Worm (Caenorhabditis elegans) whole organism, L3 larva: Measurements from ENCODE around the gene clec-143.

ENCODE experiments used
- R02D3.7 ChIP-seq: fragments of 150-350 bp; optimal IDR thresholded peaks from 2 replicates; lab custom pipeline; 2014; ENCODE audit warnings: missing biosample characterization, missing genetic modification characterization
- ZK546.5 ChIP-seq: sonication (generic microtip); optimal IDR thresholded peaks from 2 replicates; lab custom pipeline; 2017; ENCODE audit warnings: missing biosample characterization, missing genetic modification characterization
- aly-2 ChIP-seq: fragments of 150-350 bp; optimal IDR thresholded peaks from 2 replicates; lab custom pipeline; 2014; ENCODE audit warnings: missing biosample characterization, missing genetic modification characterization
- ama-1 ChIP-seq: fragments of 150-350 bp; optimal IDR thresholded peaks from 2 replicates; lab custom pipeline; 2018
- ceh-16 ChIP-seq: sonication (generic microtip); optimal IDR thresholded peaks from 2 replicates; lab custom pipeline; 2017; ENCODE audit warnings: missing biosample characterization, missing genetic modification characterization
- ceh-28 ChIP-seq: fragments of 150-350 bp; optimal IDR thresholded peaks from 2 replicates; lab custom pipeline; 2014; ENCODE audit warnings: missing biosample characterization, missing genetic modification reagents, missing genetic modification characterization
- ceh-82 ChIP-seq: fragments of 150-350 bp; optimal IDR thresholded peaks from 2 replicates; lab custom pipeline; 2014; ENCODE audit warnings: missing biosample characterization, missing genetic modification characterization
- ceh-9 ChIP-seq: sonication (generic microtip); optimal IDR thresholded peaks from 2 replicates; lab custom pipeline; 2018; ENCODE audit warnings: missing biosample characterization, missing genetic modification characterization
- daf-12 ChIP-seq: fragments of 150-350 bp; optimal IDR thresholded peaks from 2 replicates; lab custom pipeline; 2014; ENCODE audit warnings: missing biosample characterization, missing genetic modification reagents, missing genetic modification characterization
- egl-27 ChIP-seq: sonication (generic microtip); optimal IDR thresholded peaks from 4 replicates; lab custom pipeline; 2017; ENCODE audit warnings: missing biosample characterization, missing genetic modification reagents, missing genetic modification characterization
- egl-5 ChIP-seq: fragments of 150-350 bp; optimal IDR thresholded peaks from 2 replicates; lab custom pipeline; 2017; ENCODE audit warnings: missing biosample characterization, missing genetic modification reagents, missing genetic modification characterization, inconsistent platforms
- elt-1 ChIP-seq: fragments of 150-350 bp; optimal IDR thresholded peaks from 2 replicates; lab custom pipeline; 2014; ENCODE audit warnings: missing biosample characterization, missing genetic modification characterization
- elt-2 ChIP-seq: sonication (generic microtip); optimal IDR thresholded peaks from 2 replicates; lab custom pipeline; 2016; ENCODE audit warnings: missing genetic modification reagents, mild to moderate bottlenecking, missing genetic modification characterization, missing compliant biosample characterization
- elt-3 ChIP-seq, 3 experiments: fragments of 150-350 bp in 1 of 3; sonication (generic microtip) in 2 of 3; optimal IDR thresholded peaks; 2 replicates in 2 of 3; 4 replicates in 1 of 3; lab custom pipeline; 2014 to 2017; ENCODE audit warnings: missing biosample characterization in 3 of 3, missing genetic modification characterization in 3 of 3
- eor-1 ChIP-seq, 2 experiments: fragments of 150-350 bp; optimal IDR thresholded peaks; 2 replicates each; lab custom pipeline; 2014 to 2018; ENCODE audit warnings: missing biosample characterization in 2 of 2, missing genetic modification characterization in 2 of 2
- fkh-10 ChIP-seq: sonication (generic microtip); optimal IDR thresholded peaks from 2 replicates; lab custom pipeline; 2017; ENCODE audit warnings: missing biosample characterization, missing genetic modification reagents, missing genetic modification characterization
- fkh-2 ChIP-seq: fragments of 150-350 bp; optimal IDR thresholded peaks from 2 replicates; lab custom pipeline; 2014; ENCODE audit warnings: missing biosample characterization, missing genetic modification reagents, missing genetic modification characterization
- fos-1 ChIP-seq: fragments of 150-350 bp; optimal IDR thresholded peaks from 2 replicates; lab custom pipeline; 2014; ENCODE audit warnings: missing biosample characterization, missing genetic modification characterization
- hmg-11 ChIP-seq: sonication (generic microtip); optimal IDR thresholded peaks from 2 replicates; lab custom pipeline; 2016; ENCODE audit warnings: missing genetic modification characterization, missing compliant biosample characterization
- jun-1 ChIP-seq: fragments of 150-350 bp; optimal IDR thresholded peaks from 2 replicates; lab custom pipeline; 2014; ENCODE audit warnings: missing biosample characterization, missing genetic modification reagents, missing genetic modification characterization
- lin-15B ChIP-seq: fragments of 150-350 bp; optimal IDR thresholded peaks from 2 replicates; lab custom pipeline; 2014; ENCODE audit warnings: missing biosample characterization, missing genetic modification characterization
- lin-39 ChIP-seq: fragments of 150-350 bp; optimal IDR thresholded peaks from 2 replicates; lab custom pipeline; 2018; ENCODE audit warnings: missing biosample characterization, missing genetic modification reagents, missing genetic modification characterization
- lsy-12 ChIP-seq: sonication (generic microtip); optimal IDR thresholded peaks from 2 replicates; lab custom pipeline; 2016; ENCODE audit warnings: mild to moderate bottlenecking, missing genetic modification characterization, missing compliant biosample characterization
- mdl-1 ChIP-seq: fragments of 150-350 bp; optimal IDR thresholded peaks from 2 replicates; lab custom pipeline; 2014; ENCODE audit warnings: missing biosample characterization, missing genetic modification characterization
- mml-1 ChIP-seq: fragments of 150-350 bp; sonication (generic microtip); optimal IDR thresholded peaks from 3 replicates; lab custom pipeline; 2014; ENCODE audit warnings: missing biosample characterization, missing genetic modification characterization
- nfya-1 ChIP-seq: sonication (generic microtip); optimal IDR thresholded peaks from 2 replicates; lab custom pipeline; 2017; ENCODE audit warnings: missing genetic modification characterization, mild to moderate bottlenecking, missing compliant biosample characterization, antibody characterized with exemption, moderate library complexity; ENCODE audit not compliant: insufficient read depth
- nhr-11 ChIP-seq: fragments of 150-350 bp; optimal IDR thresholded peaks from 2 replicates; lab custom pipeline; 2014; ENCODE audit warnings: missing biosample characterization, missing genetic modification characterization
- nhr-12 ChIP-seq: fragments of 150-350 bp; optimal IDR thresholded peaks from 2 replicates; lab custom pipeline; 2014; ENCODE audit warnings: missing biosample characterization, missing genetic modification characterization
- nhr-23 ChIP-seq: fragments of 150-350 bp; optimal IDR thresholded peaks from 2 replicates; lab custom pipeline; 2014; ENCODE audit warnings: missing biosample characterization, missing genetic modification reagents, missing genetic modification characterization
- nhr-237 ChIP-seq: fragments of 150-350 bp; optimal IDR thresholded peaks from 2 replicates; lab custom pipeline; 2014; ENCODE audit warnings: missing biosample characterization, missing genetic modification characterization
- nhr-25 ChIP-seq: sonication (generic microtip); optimal IDR thresholded peaks from 2 replicates; lab custom pipeline; 2017; ENCODE audit warnings: missing biosample characterization, missing genetic modification characterization
- nhr-28 ChIP-seq: fragments of 150-350 bp; optimal IDR thresholded peaks from 2 replicates; lab custom pipeline; 2014; ENCODE audit warnings: missing biosample characterization, missing genetic modification characterization
- nhr-43 ChIP-seq: sonication (generic microtip); optimal IDR thresholded peaks from 2 replicates; lab custom pipeline; 2016; ENCODE audit warnings: mild to moderate bottlenecking, missing genetic modification characterization, missing compliant biosample characterization; ENCODE audit not compliant: poor library complexity, severe bottlenecking
- nhr-67 ChIP-seq: fragments of 150-350 bp; optimal IDR thresholded peaks from 2 replicates; lab custom pipeline; 2014; ENCODE audit warnings: missing biosample characterization, missing genetic modification characterization
- nhr-76 ChIP-seq: fragments of 150-350 bp; sonication (generic microtip); optimal IDR thresholded peaks from 5 replicates; lab custom pipeline; 2014; ENCODE audit warnings: missing biosample characterization, missing genetic modification characterization
- nhr-77 ChIP-seq: fragments of 150-350 bp; optimal IDR thresholded peaks from 2 replicates; lab custom pipeline; 2014; ENCODE audit warnings: missing biosample characterization, missing genetic modification characterization
- pha-4 ChIP-seq: fragments of 150-350 bp; optimal IDR thresholded peaks from 2 replicates; lab custom pipeline; 2014; ENCODE audit warnings: missing biosample characterization, missing genetic modification reagents, missing genetic modification characterization
- pqm-1 ChIP-seq: fragments of 150-350 bp; optimal IDR thresholded peaks from 2 replicates; lab custom pipeline; 2017; ENCODE audit warnings: missing biosample characterization, missing genetic modification characterization, inconsistent platforms
- sea-2 ChIP-seq: fragments of 150-350 bp; sonication (generic microtip); optimal IDR thresholded peaks from 4 replicates; lab custom pipeline; 2014; ENCODE audit warnings: missing biosample characterization, missing genetic modification reagents, missing genetic modification characterization
- skn-1 ChIP-seq: fragments of 150-350 bp; optimal IDR thresholded peaks from 2 replicates; lab custom pipeline; 2014; ENCODE audit warnings: missing biosample characterization, missing genetic modification characterization
- snpc-4 ChIP-seq: fragments of 150-350 bp; optimal IDR thresholded peaks from 2 replicates; lab custom pipeline; 2014; ENCODE audit warnings: missing biosample characterization, missing genetic modification characterization
- tbx-2 ChIP-seq: sonication (generic microtip); optimal IDR thresholded peaks from 2 replicates; lab custom pipeline; 2016; ENCODE audit warnings: mild to moderate bottlenecking, missing genetic modification characterization, missing compliant biosample characterization
- unc-39 ChIP-seq: sonication (generic microtip); optimal IDR thresholded peaks from 4 replicates; lab custom pipeline; 2017; ENCODE audit warnings: missing biosample characterization, missing genetic modification characterization
- unc-62 ChIP-seq: fragments of 150-350 bp; sonication (generic microtip); optimal IDR thresholded peaks from 4 replicates; lab custom pipeline; 2014; ENCODE audit warnings: missing biosample characterization, missing genetic modification reagents, missing genetic modification characterization
- zag-1 ChIP-seq: fragments of 150-350 bp; optimal IDR thresholded peaks from 2 replicates; lab custom pipeline; 2014; ENCODE audit warnings: missing biosample characterization, missing genetic modification characterization
- ztf-11 ChIP-seq: fragments of 150-350 bp; optimal IDR thresholded peaks from 2 replicates; lab custom pipeline; 2014; ENCODE audit warnings: missing biosample characterization, missing genetic modification characterization
- ztf-4 ChIP-seq: fragments of 150-350 bp; optimal IDR thresholded peaks from 2 replicates; lab custom pipeline; 2014; ENCODE audit warnings: missing biosample characterization, missing genetic modification characterization

The clec-143 gene

ce11 chrII:10504729-10505128 is 34.6 kb upstream of the clec-143 start (continued):
- TF ChIP-seq nhr-43: no peak
- TF ChIP-seq mml-1 (tag; lab: Kevin White, UChicago): no peak
- no peak for TF ChIP-seq mdl-1 (tag; lab: Kevin White, UChicago)
- TF ChIP-seq lin-39 (tag; lab: Kevin White, UChicago): peak; percentile 20
- TF ChIP-seq snpc-4: no peak
- no peak for TF ChIP-seq tbx-2
- TF ChIP-seq nhr-28 (tag; lab: Kevin White, UChicago): no peak
- TF ChIP-seq elt-3 (tag; optimal IDR thresholded peaks at IDR 0.05; lab: Kevin White, UChicago): no peak
- TF ChIP-seq nhr-76 (tag; lab: Kevin White, UChicago): no peak
- no peak for TF ChIP-seq nhr-237
- no peak for TF ChIP-seq ztf-4 (tag; lab: Kevin White, UChicago)
- TF ChIP-seq, all 47 proteins: peak for 6

ce11 chrII:10502491-10503063 is 32.5 kb upstream of the clec-143 start, which contains the start of gene myrf-1:
Gene myrf-1, minus strand, starts transcription at chrII:10502541.
- TF ChIP-seq ceh-82: peak; percentile 43
- no peak for TF ChIP-seq ceh-16 (tag; lab: Kevin White, UChicago)
- TF ChIP-seq nhr-43: peak; percentile 74
- TF ChIP-seq lin-39 (tag; lab: Kevin White, UChicago): peak; percentile 96
- no peak for TF ChIP-seq nhr-28 (tag; lab: Kevin White, UChicago)
- peak; percentile 80 for TF ChIP-seq elt-2 (tag; lab: Kevin White, UChicago)
- no peak for TF ChIP-seq ztf-4 (tag; lab: Kevin White, UChicago)
- TF ChIP-seq nfya-1: peak; percentile 90
- TF ChIP-seq pqm-1 (tag; lab: Kevin White, UChicago): peak; percentile 8
- TF ChIP-seq fkh-2 (tag; lab: Kevin White, UChicago): no peak
- no peak for TF ChIP-seq aly-2 (tag; lab: Kevin White, UChicago)
- peak; percentile 33 for TF ChIP-seq snpc-4
- peak in 2 of 3 experiments; percentile 18 to 35 for TF ChIP-seq elt-3 (tag; optimal IDR thresholded peaks at IDR 0.05; lab: Kevin White, UChicago)
- no peak for TF ChIP-seq nhr-237
- peak; percentile 56 for TF ChIP-seq elt-1 (tag; lab: Kevin White, UChicago)
- TF ChIP-seq skn-1 (tag; lab: Kevin White, UChicago): peak; percentile 61
- peak; percentile 91 for TF ChIP-seq nhr-23 (tag; lab: Kevin White, UChicago)
- TF ChIP-seq R02D3.7 (tag; lab: Kevin White, UChicago): peak; percentile 53
- peak; percentile 3 for TF ChIP-seq nhr-67
- peak; percentile 17 for TF ChIP-seq fkh-10 (GFP tag; lab: Kevin White, UChicago)
- TF ChIP-seq nhr-76 (tag; lab: Kevin White, UChicago): no peak
- no peak for TF ChIP-seq ceh-9 (tag; lab: Kevin White, UChicago)
- TF ChIP-seq tbx-2: peak; percentile 88
- peak; percentile 99 for TF ChIP-seq hmg-11 (tag; lab: Kevin White, UChicago)
- peak; percentile 77 for TF ChIP-seq nhr-25
- TF ChIP-seq nhr-11 (tag; lab: Kevin White, UChicago): peak; percentile 87
- TF ChIP-seq ZK546.5 (tag; lab: Kevin White, UChicago): no peak
- peak; percentile 67 for TF ChIP-seq ama-1 (lab: Kevin White, UChicago)
- TF ChIP-seq mdl-1 (tag; lab: Kevin White, UChicago): peak; percentile 70
- peak; percentile 39 for TF ChIP-seq sea-2 (GFP tag; lab: Kevin White, UChicago)
- TF ChIP-seq nhr-12 (tag; lab: Kevin White, UChicago): no peak
- TF ChIP-seq egl-5 (tag; lab: Kevin White, UChicago): peak; percentile 85
- peak; percentile 84 for TF ChIP-seq ceh-28 (tag; lab: Kevin White, UChicago)
- peak; percentile 83 for TF ChIP-seq unc-62 (GFP tag; lab: Kevin White, UChicago)
- peak; percentile 62 for TF ChIP-seq jun-1
- no peak for TF ChIP-seq eor-1 (tag; optimal IDR thresholded peaks at IDR 0.05; lab: Kevin White, UChicago)
- TF ChIP-seq ztf-11: no peak
- peak; percentile 92 for TF ChIP-seq lsy-12 (tag; lab: Kevin White, UChicago)
- TF ChIP-seq egl-27 (tag; lab: Kevin White, UChicago): no peak
- TF ChIP-seq lin-15B (tag; lab: Kevin White, UChicago): peak; percentile 64
- peak; percentile 48 for TF ChIP-seq fos-1 (tag; lab: Kevin White, UChicago)
- peak; percentile 57 for TF ChIP-seq zag-1 (tag; lab: Kevin White, UChicago)
- TF ChIP-seq mml-1 (tag; lab: Kevin White, UChicago): no peak
- no peak for TF ChIP-seq unc-39 (tag; lab: Kevin White, UChicago)
- peak; percentile 92 for TF ChIP-seq pha-4
- TF ChIP-seq daf-12 (tag; lab: Kevin White, UChicago): no peak
- peak; percentile 47 for TF ChIP-seq nhr-77
